Fruit fly (Drosophila melanogaster) whole organism, embryonic: ENCODE measurements around the gene CG17803.

ENCODE experiments used
- Abd-B ChIP-seq: fragments of 200-800 bp; sonication (Bioruptor generic); optimal IDR thresholded peaks from 2 replicates; lab custom pipeline; 2018; ENCODE audit warnings: missing biosample characterization, mild to moderate bottlenecking, missing genetic modification characterization, moderate library complexity
- Ada2b ChIP-seq: fragments of 200-800 bp; sonication (Bioruptor generic); IDR thresholded peaks from 2 replicates; pipeline ENCODE4 v1.3.6; 2022; ENCODE audit warnings: missing biosample characterization, missing genetic modification characterization
- Antp ChIP-seq: fragments of 200-800 bp; sonication (Bioruptor generic); optimal IDR thresholded peaks from 3 replicates; lab custom pipeline; 2016; ENCODE audit warnings: missing biosample characterization, missing genetic modification characterization
- Awh ChIP-seq: fragments of 200-800 bp; sonication (Bioruptor generic); IDR thresholded peaks from 2 replicates; pipeline ENCODE4, ENCODE4 v1.3.6; 2022; ENCODE audit warnings: missing biosample characterization, missing genetic modification characterization
- BEAF-32 ChIP-seq: fragments of 200-800 bp; sonication (Bioruptor generic); optimal IDR thresholded peaks from 3 replicates; lab custom pipeline; 2017; ENCODE audit warnings: missing biosample characterization, missing genetic modification characterization, mild to moderate bottlenecking, moderate library complexity, missing genetic modification reagents
- Bdp1 ChIP-seq: fragments of 200-800 bp; sonication (Bioruptor generic); optimal IDR thresholded peaks from 3 replicates; lab custom pipeline; 2016; ENCODE audit warnings: missing biosample characterization, missing genetic modification characterization
- C15 ChIP-seq: fragments of 200-800 bp; sonication (Bioruptor generic); IDR thresholded peaks from 3 replicates; pipeline ENCODE4 v1.3.6; 2022; ENCODE audit warnings: missing biosample characterization, missing genetic modification characterization
- CG10267 ChIP-seq: fragments of 200-800 bp; sonication (Bioruptor generic); optimal IDR thresholded peaks from 2 replicates; lab custom pipeline; 2018; ENCODE audit warnings: missing biosample characterization, mild to moderate bottlenecking, missing genetic modification characterization, moderate library complexity
- CG11093 ChIP-seq: fragments of 200-800 bp; sonication (Bioruptor generic); IDR thresholded peaks from 3 replicates; pipeline ENCODE4 v1.3.6; 2022; ENCODE audit warnings: missing biosample characterization, missing genetic modification characterization
- CG12071 ChIP-seq: fragments of 200-800 bp; sonication (Bioruptor generic); optimal IDR thresholded peaks from 3 replicates; lab custom pipeline; 2018; ENCODE audit warnings: missing biosample characterization, mild to moderate bottlenecking, missing genetic modification characterization
- CG12391 ChIP-seq: fragments of 200-800 bp; sonication (Bioruptor generic); optimal IDR thresholded peaks from 3 replicates; lab custom pipeline; 2018; ENCODE audit warnings: missing biosample characterization, mild to moderate bottlenecking, missing genetic modification characterization, moderate library complexity
- CG14050 ChIP-seq: fragments of 200-800 bp; sonication (Bioruptor generic); IDR thresholded peaks from 3 replicates; pipeline ENCODE4 v1.3.6; 2022; ENCODE audit warnings: missing biosample characterization, missing genetic modification characterization
- CG15073 ChIP-seq: fragments of 200-800 bp; sonication (Bioruptor generic); optimal IDR thresholded peaks from 2 replicates; lab custom pipeline; 2016; ENCODE audit warnings: missing biosample characterization, missing genetic modification characterization
- CG15514 ChIP-seq: fragments of 200-800 bp; sonication (Bioruptor generic); optimal IDR thresholded peaks from 3 replicates; lab custom pipeline; 2017; ENCODE audit warnings: missing biosample characterization, missing genetic modification characterization, mild to moderate bottlenecking, moderate library complexity, missing genetic modification reagents
- CG16815 ChIP-seq: fragments of 200-800 bp; sonication (Bioruptor generic); optimal IDR thresholded peaks from 3 replicates; lab custom pipeline; 2017; ENCODE audit warnings: missing biosample characterization, mild to moderate bottlenecking, missing genetic modification characterization
- CG18619 ChIP-seq: fragments of 200-800 bp; sonication (Bioruptor generic); optimal IDR thresholded peaks from 3 replicates; lab custom pipeline; 2017; ENCODE audit warnings: missing biosample characterization, mild to moderate bottlenecking, missing genetic modification characterization
- CG30431 ChIP-seq: fragments of 200-800 bp; sonication (Bioruptor generic); optimal IDR thresholded peaks from 2 replicates; lab custom pipeline; 2017; ENCODE audit warnings: missing biosample characterization, missing genetic modification characterization
- CG6654 ChIP-seq: fragments of 200-800 bp; sonication (Bioruptor generic); optimal IDR thresholded peaks from 2 replicates; lab custom pipeline; 2017; ENCODE audit warnings: missing biosample characterization, mild to moderate bottlenecking, missing genetic modification characterization
- CG7556 ChIP-seq: fragments of 200-800 bp; sonication (Bioruptor generic); optimal IDR thresholded peaks from 2 replicates; lab custom pipeline; 2017; ENCODE audit warnings: missing biosample characterization, mild to moderate bottlenecking, missing genetic modification characterization
- CTCF ChIP-seq: fragments of 200-800 bp; sonication (Bioruptor generic); optimal IDR thresholded peaks from 2 replicates; lab custom pipeline; 2017; ENCODE audit warnings: missing biosample characterization, mild to moderate bottlenecking, missing genetic modification characterization, moderate library complexity
- D19B ChIP-seq: fragments of 200-800 bp; sonication (Bioruptor generic); optimal IDR thresholded peaks from 2 replicates; lab custom pipeline; 2017; ENCODE audit warnings: missing biosample characterization, mild to moderate bottlenecking, missing genetic modification characterization
- Dbx ChIP-seq: fragments of 200-800 bp; sonication (Bioruptor generic); IDR thresholded peaks from 3 replicates; pipeline ENCODE4 v1.3.6; 2022; ENCODE audit warnings: missing biosample characterization, missing genetic modification characterization
- E2f1 ChIP-seq: fragments of 200-800 bp; sonication (Bioruptor generic); IDR thresholded peaks from 2 replicates; pipeline ENCODE4 v1.3.6; 2022; ENCODE audit warnings: missing biosample characterization, missing genetic modification characterization
- ERR ChIP-seq: fragments of 200-800 bp; sonication (Bioruptor generic); optimal IDR thresholded peaks from 2 replicates; lab custom pipeline; 2016; ENCODE audit warnings: missing biosample characterization, missing genetic modification characterization
- Fer1 ChIP-seq: fragments of 200-800 bp; sonication (Bioruptor generic); optimal IDR thresholded peaks from 2 replicates; lab custom pipeline; 2017; ENCODE audit warnings: missing biosample characterization, mild to moderate bottlenecking, missing genetic modification characterization
- H2.0 ChIP-seq: fragments of 200-800 bp; sonication (Bioruptor generic); IDR thresholded peaks from 2 replicates; pipeline ENCODE4 v1.3.6; 2022; ENCODE audit warnings: missing biosample characterization, missing genetic modification characterization
- HLH4C ChIP-seq: fragments of 200-800 bp; sonication (Bioruptor generic); IDR thresholded peaks from 3 replicates; pipeline ENCODE4 v1.3.6; 2022; ENCODE audit warnings: missing biosample characterization, missing genetic modification characterization; ENCODE audit not compliant: partially characterized antibody
- MESR4 ChIP-seq: fragments of 200-800 bp; sonication (Bioruptor generic); optimal IDR thresholded peaks from 2 replicates; lab custom pipeline; 2018; ENCODE audit warnings: missing biosample characterization, mild to moderate bottlenecking, missing genetic modification characterization, moderate library complexity
- Max ChIP-seq: fragments of 200-800 bp; sonication (Bioruptor generic); optimal IDR thresholded peaks from 2 replicates; lab custom pipeline; 2016; ENCODE audit warnings: missing biosample characterization, mild to moderate bottlenecking, missing genetic modification characterization
- Pdp1 ChIP-seq, 2 experiments: fragments of 200-800 bp; sonication (Bioruptor generic); optimal IDR thresholded peaks; 3 replicates each; lab custom pipeline; 2016; ENCODE audit warnings: missing biosample characterization in 2 of 2, missing genetic modification characterization in 2 of 2, mild to moderate bottlenecking in 1 of 2, moderate library complexity in 1 of 2
- ab ChIP-seq: fragments of 200-800 bp; sonication (Bioruptor generic); optimal IDR thresholded peaks from 2 replicates; lab custom pipeline; 2016; ENCODE audit warnings: missing biosample characterization, missing genetic modification characterization
- al ChIP-seq: fragments of 200-800 bp; sonication (Bioruptor generic); IDR thresholded peaks from 2 replicates; pipeline ENCODE4 v1.3.6; 2022; ENCODE audit warnings: missing biosample characterization, missing genetic modification characterization
- bbx ChIP-seq: fragments of 200-800 bp; sonication (Bioruptor generic); IDR thresholded peaks from 2 replicates; pipeline ENCODE4 v1.3.6; 2022; ENCODE audit warnings: missing biosample characterization, missing genetic modification characterization; ENCODE audit not compliant: partially characterized antibody
- cas ChIP-seq: fragments of 200-800 bp; sonication (Bioruptor generic); IDR thresholded peaks from 2 replicates; pipeline ENCODE4 v1.3.6; 2022; ENCODE audit warnings: missing biosample characterization, missing genetic modification characterization
- chn ChIP-seq: fragments of 200-800 bp; sonication (Bioruptor generic); optimal IDR thresholded peaks from 2 replicates; lab custom pipeline; 2016; ENCODE audit warnings: missing biosample characterization, missing genetic modification characterization
- crc ChIP-seq: fragments of 200-800 bp; sonication (Bioruptor generic); optimal IDR thresholded peaks from 2 replicates; lab custom pipeline; 2016; ENCODE audit warnings: missing biosample characterization, missing genetic modification characterization
- cwo ChIP-seq: fragments of 200-800 bp; sonication (Bioruptor generic); optimal IDR thresholded peaks from 3 replicates; lab custom pipeline; 2017; ENCODE audit warnings: missing biosample characterization, missing genetic modification characterization, mild to moderate bottlenecking, moderate library complexity, missing genetic modification reagents
- ewg ChIP-seq: fragments of 200-800 bp; sonication (Bioruptor generic); optimal IDR thresholded peaks from 3 replicates; lab custom pipeline; 2017; ENCODE audit warnings: mild to moderate bottlenecking, missing biosample characterization, missing genetic modification reagents, missing genetic modification characterization
- eyg ChIP-seq: fragments of 200-800 bp; sonication (Bioruptor generic); optimal IDR thresholded peaks from 3 replicates; lab custom pipeline; 2016; ENCODE audit warnings: missing biosample characterization, missing genetic modification characterization
- gfzf ChIP-seq: fragments of 200-800 bp; sonication (Bioruptor generic); optimal IDR thresholded peaks from 2 replicates; lab custom pipeline; 2016; ENCODE audit warnings: missing biosample characterization, mild to moderate bottlenecking, missing genetic modification characterization, moderate library complexity
- grn ChIP-seq: fragments of 200-800 bp; sonication (Bioruptor generic); optimal IDR thresholded peaks from 3 replicates; lab custom pipeline; 2017; ENCODE audit warnings: missing biosample characterization, missing genetic modification characterization
- ham ChIP-seq: fragments of 200-800 bp; sonication (Bioruptor generic); IDR thresholded peaks from 2 replicates; pipeline ENCODE4 v1.3.6; 2022; ENCODE audit warnings: missing biosample characterization, missing genetic modification characterization
- kni ChIP-seq: fragments of 200-800 bp; sonication (Bioruptor generic); optimal IDR thresholded peaks from 3 replicates; lab custom pipeline; 2017; ENCODE audit warnings: mild to moderate bottlenecking, missing biosample characterization, missing genetic modification reagents, missing genetic modification characterization
- mam ChIP-seq: fragments of 200-800 bp; sonication (Bioruptor generic); optimal IDR thresholded peaks from 3 replicates; lab custom pipeline; 2016; ENCODE audit warnings: missing biosample characterization, missing genetic modification characterization
- mld ChIP-seq: fragments of 200-800 bp; sonication (Bioruptor generic); IDR thresholded peaks from 3 replicates; pipeline ENCODE4 v1.3.6; 2022; ENCODE audit warnings: missing biosample characterization, missing genetic modification characterization; ENCODE audit not compliant: partially characterized antibody
- odd ChIP-seq: fragments of 200-800 bp; sonication (Bioruptor generic); optimal IDR thresholded peaks from 2 replicates; lab custom pipeline; 2017; ENCODE audit warnings: missing biosample characterization, mild to moderate bottlenecking, missing genetic modification characterization
- p53 ChIP-seq: fragments of 200-800 bp; sonication (Bioruptor generic); optimal IDR thresholded peaks from 2 replicates; lab custom pipeline; 2016; ENCODE audit warnings: missing biosample characterization, missing genetic modification characterization
- scrt ChIP-seq: fragments of 200-800 bp; sonication (Bioruptor generic); optimal IDR thresholded peaks from 2 replicates; lab custom pipeline; 2018; ENCODE audit warnings: missing biosample characterization, mild to moderate bottlenecking, missing genetic modification characterization, moderate library complexity
- sim ChIP-seq: fragments of 200-800 bp; sonication (Bioruptor generic); IDR thresholded peaks from 2 replicates; pipeline ENCODE4 v1.3.6; 2022; ENCODE audit warnings: missing biosample characterization, missing genetic modification characterization
- slbo ChIP-seq: fragments of 200-800 bp; sonication (Bioruptor generic); IDR thresholded peaks from 2 replicates; pipeline ENCODE4 v1.3.6; 2022; ENCODE audit warnings: missing biosample characterization, missing genetic modification characterization
- trh ChIP-seq: fragments of 200-800 bp; sonication (Bioruptor generic); optimal IDR thresholded peaks from 2 replicates; lab custom pipeline; 2016; ENCODE audit warnings: missing biosample characterization, missing genetic modification characterization
- zfh1 ChIP-seq: fragments of 200-800 bp; sonication (Bioruptor generic); IDR thresholded peaks from 3 replicates; pipeline ENCODE4 v1.3.6; 2022; ENCODE audit warnings: missing biosample characterization, missing genetic modification characterization

The CG17803 gene

dm6 chr3R:17801264-17801663 lies at the start of gene CG17803 (continued):
- TF ChIP-seq ewg (GFP tag; lab: Kevin White, UChicago) (no peak), CG10267 (tag; lab: Kevin White, UChicago) (no peak), eyg (no peak), Ada2b (0 out of 2 replicates have a peak, but pooled peaks have one; percentile 8), grn (no peak), bbx (GFP tag; lab: Robert Waterston, UW) (0 out of 2 replicates have a peak, but pooled peaks have one; percentile 16), CG30431 (GFP tag; lab: Kevin White, UChicago) (no peak), ham (GFP tag; lab: Robert Waterston, UW) (no peak), scrt (GFP tag; lab: Kevin White, UChicago) (peak; percentile 50), odd (no peak), zfh1 (GFP tag; lab: Robert Waterston, UW) (no peak), cwo (GFP tag; lab: Kevin White, UChicago) (peak; percentile 3), E2f1 (GFP tag; lab: Robert Waterston, UW) (no peak), CG16815 (GFP tag; lab: Kevin White, UChicago) (no peak), CG12391 (tag; lab: Kevin White, UChicago) (no peak), mam (GFP tag; lab: Kevin White, UChicago) (no peak), Abd-B (GFP tag; lab: Kevin White, UChicago) (no peak), p53 (GFP tag; lab: Kevin White, UChicago) (no peak), Pdp1 (GFP tag; optimal IDR thresholded peaks at IDR 0.05; lab: Kevin White, UChicago) (no peak), ab (GFP tag; lab: Kevin White, UChicago) (no peak), Fer1 (GFP tag; lab: Kevin White, UChicago) (peak; percentile 43), Dbx (GFP tag; lab: Robert Waterston, UW) (peak; percentile 6; the same call in 1 of the 3 replicates), CG14050 (GFP tag; lab: Robert Waterston, UW) (no peak), Bdp1 (no peak), gfzf (GFP tag; lab: Kevin White, UChicago) (no peak), MESR4 (GFP tag; lab: Kevin White, UChicago) (no peak), CG15073 (GFP tag; lab: Kevin White, UChicago) (no peak), CG15514 (GFP tag; lab: Kevin White, UChicago) (peak; percentile 36), al (GFP tag; lab: Robert Waterston, UW) (no peak), kni (GFP tag; lab: Kevin White, UChicago) (no peak), Awh (no peak), mld (GFP tag; lab: Robert Waterston, UW) (no peak), CG12071 (GFP tag; lab: Kevin White, UChicago) (no peak), chn (GFP tag; lab: Kevin White, UChicago) (no peak), H2.0 (GFP tag; lab: Robert Waterston, UW) (no peak), Max (GFP tag; lab: Kevin White, UChicago) (no peak), CG18619 (GFP tag; lab: Kevin White, UChicago) (no peak), cas (GFP tag; lab: Robert Waterston, UW) (no peak), HLH4C (GFP tag; lab: Robert Waterston, UW) (no peak), CG7556 (GFP tag; lab: Kevin White, UChicago) (no peak), trh (no peak), ERR (GFP tag; lab: Kevin White, UChicago) (no peak), Antp (GFP tag; lab: Kevin White, UChicago) (no peak), BEAF-32 (no peak), CG6654 (no peak), sim (GFP tag; lab: Robert Waterston, UW) (no peak), D19B (GFP tag; lab: Kevin White, UChicago) (peak; percentile 18), CG11093 (GFP tag; lab: Robert Waterston, UW) (no peak), crc (GFP tag; lab: Kevin White, UChicago) (no peak), slbo (GFP tag; lab: Robert Waterston, UW) (no peak), C15 (GFP tag; lab: Robert Waterston, UW) (no peak), CTCF (GFP tag; lab: Kevin White, UChicago) (no peak)
